Fruit fly (Drosophila melanogaster) whole organism, embryonic: ENCODE data around the gene LPCAT.

Experiments used
- Bdp1 ChIP-seq: fragments of 200-800 bp; sonication (Bioruptor generic); optimal IDR thresholded peaks from 3 replicates; lab custom pipeline; 2016; ENCODE audit warnings: missing biosample characterization, missing genetic modification characterization
- BtbVII ChIP-seq: fragments of 200-800 bp; sonication (Bioruptor generic); optimal IDR thresholded peaks from 3 replicates; lab custom pipeline; 2017; ENCODE audit warnings: missing biosample characterization, mild to moderate bottlenecking, missing genetic modification characterization
- CG10431 ChIP-seq: fragments of 200-800 bp; sonication (Bioruptor generic); optimal IDR thresholded peaks from 3 replicates; lab custom pipeline; 2018; ENCODE audit warnings: missing biosample characterization, mild to moderate bottlenecking, missing genetic modification characterization
- CG12744 ChIP-seq: fragments of 200-800 bp; sonication (Bioruptor generic); optimal IDR thresholded peaks from 2 replicates; lab custom pipeline; 2016; ENCODE audit warnings: missing biosample characterization, missing genetic modification characterization
- CG12942 ChIP-seq: fragments of 200-800 bp; sonication (Bioruptor generic); optimal IDR thresholded peaks from 3 replicates; lab custom pipeline; 2016; ENCODE audit warnings: missing biosample characterization, missing genetic modification characterization
- CG13296 ChIP-seq: fragments of 200-800 bp; sonication (Bioruptor generic); optimal IDR thresholded peaks from 3 replicates; lab custom pipeline; 2018; ENCODE audit warnings: missing biosample characterization, mild to moderate bottlenecking, missing genetic modification characterization
- CG15073 ChIP-seq: fragments of 200-800 bp; sonication (Bioruptor generic); optimal IDR thresholded peaks from 2 replicates; lab custom pipeline; 2016; ENCODE audit warnings: missing biosample characterization, missing genetic modification characterization
- CG15696 ChIP-seq: fragments of 200-800 bp; sonication (Bioruptor generic); optimal IDR thresholded peaks from 2 replicates; lab custom pipeline; 2019; ENCODE audit warnings: missing biosample characterization, mild to moderate bottlenecking, missing genetic modification characterization, moderate library complexity
- CG16815 ChIP-seq: fragments of 200-800 bp; sonication (Bioruptor generic); optimal IDR thresholded peaks from 3 replicates; lab custom pipeline; 2017; ENCODE audit warnings: missing biosample characterization, mild to moderate bottlenecking, missing genetic modification characterization
- CG1792 ChIP-seq: fragments of 200-800 bp; sonication (Bioruptor generic); optimal IDR thresholded peaks from 2 replicates; lab custom pipeline; 2016; ENCODE audit warnings: missing biosample characterization, missing genetic modification characterization
- CG34376 ChIP-seq: fragments of 200-800 bp; sonication (Bioruptor generic); optimal IDR thresholded peaks from 2 replicates; lab custom pipeline; 2018; ENCODE audit warnings: missing biosample characterization, mild to moderate bottlenecking, missing genetic modification characterization
- CG3726 ChIP-seq: fragments of 200-800 bp; sonication (Bioruptor generic); IDR thresholded peaks from 3 replicates; pipeline ENCODE4, ENCODE4 v1.3.6; 2022; ENCODE audit warnings: missing biosample characterization, missing genetic modification characterization
- CG43689 ChIP-seq: fragments of 200-800 bp; sonication (Bioruptor generic); IDR thresholded peaks from 2 replicates; pipeline ENCODE4 v1.3.6; 2022; ENCODE audit warnings: missing biosample characterization, missing genetic modification characterization
- CG5180 ChIP-seq: fragments of 200-800 bp; sonication (Bioruptor generic); optimal IDR thresholded peaks from 3 replicates; lab custom pipeline; 2017; ENCODE audit warnings: missing biosample characterization, missing genetic modification characterization, mild to moderate bottlenecking, moderate library complexity, missing genetic modification reagents
- CG7786 ChIP-seq: fragments of 200-800 bp; sonication (Bioruptor generic); optimal IDR thresholded peaks from 2 replicates; lab custom pipeline; 2016; ENCODE audit warnings: missing biosample characterization, missing genetic modification characterization
- CG8290 ChIP-seq, 3 experiments: fragments of 200-800 bp; sonication (Bioruptor generic); optimal IDR thresholded peaks; 2 replicates each; lab custom pipeline; 2016 to 2019; ENCODE audit warnings: missing biosample characterization in 3 of 3, missing genetic modification characterization in 3 of 3, mild to moderate bottlenecking in 2 of 3, moderate library complexity in 1 of 3
- CG8924 ChIP-seq: fragments of 200-800 bp; optimal IDR thresholded peaks from 3 replicates; lab custom pipeline; 2019; ENCODE audit warnings: missing biosample characterization, mild to moderate bottlenecking, missing genetic modification characterization, moderate library complexity
- CG9932 ChIP-seq: fragments of 200-800 bp; sonication (Bioruptor generic); IDR thresholded peaks from 2 replicates; pipeline ENCODE4 v1.3.6; 2022; ENCODE audit warnings: missing biosample characterization, missing genetic modification characterization
- CkIIα-i1 ChIP-seq: fragments of 200-800 bp; sonication (Bioruptor generic); IDR thresholded peaks from 2 replicates; pipeline ENCODE4 v1.3.6; 2022; ENCODE audit warnings: missing biosample characterization, missing genetic modification characterization
- Doc2 ChIP-seq: fragments of 200-800 bp; sonication (Bioruptor generic); IDR thresholded peaks from 2 replicates; pipeline ENCODE4 v1.3.6; 2022; ENCODE audit warnings: missing biosample characterization, missing genetic modification characterization
- Drgx ChIP-seq: fragments of 200-800 bp; sonication (Bioruptor generic); IDR thresholded peaks from 2 replicates; pipeline ENCODE4 v1.3.6; 2022; ENCODE audit warnings: missing biosample characterization, missing genetic modification characterization
- ERR ChIP-seq: fragments of 200-800 bp; sonication (Bioruptor generic); optimal IDR thresholded peaks from 2 replicates; lab custom pipeline; 2016; ENCODE audit warnings: missing biosample characterization, missing genetic modification characterization
- Ets97D ChIP-seq: fragments of 200-800 bp; sonication (Bioruptor generic); optimal IDR thresholded peaks from 3 replicates; lab custom pipeline; 2016; ENCODE audit warnings: missing biosample characterization, missing genetic modification characterization
- Fer2 ChIP-seq: fragments of 200-800 bp; sonication (Bioruptor generic); optimal IDR thresholded peaks from 2 replicates; lab custom pipeline; 2018; ENCODE audit warnings: missing biosample characterization, mild to moderate bottlenecking, missing genetic modification characterization, moderate library complexity
- Hand ChIP-seq: fragments of 200-800 bp; sonication (Bioruptor generic); optimal IDR thresholded peaks from 2 replicates; lab custom pipeline; 2017; ENCODE audit warnings: mild to moderate bottlenecking, missing biosample characterization, missing genetic modification reagents, missing genetic modification characterization
- Kr ChIP-seq: fragments of 200-800 bp; sonication (Bioruptor generic); optimal IDR thresholded peaks from 2 replicates; lab custom pipeline; 2017; ENCODE audit warnings: missing biosample characterization, mild to moderate bottlenecking, missing genetic modification characterization
- Myb ChIP-seq: fragments of 200-800 bp; sonication (Bioruptor generic); optimal IDR thresholded peaks from 2 replicates; lab custom pipeline; 2016; ENCODE audit warnings: missing biosample characterization, missing genetic modification characterization
- NK7.1 ChIP-seq: fragments of 200-800 bp; sonication (Bioruptor generic); optimal IDR thresholded peaks from 3 replicates; lab custom pipeline; 2016; ENCODE audit warnings: missing biosample characterization, missing genetic modification characterization
- Nf-YC ChIP-seq: fragments of 200-800 bp; optimal IDR thresholded peaks from 3 replicates; lab custom pipeline; 2019; ENCODE audit warnings: missing biosample characterization, mild to moderate bottlenecking, missing genetic modification characterization, moderate library complexity
- Oli ChIP-seq: fragments of 200-800 bp; sonication (Bioruptor generic); optimal IDR thresholded peaks from 2 replicates; lab custom pipeline; 2018; ENCODE audit warnings: missing biosample characterization, mild to moderate bottlenecking, missing genetic modification characterization, moderate library complexity
- Opbp ChIP-seq: fragments of 200-800 bp; sonication (Bioruptor generic); IDR thresholded peaks from 3 replicates; pipeline ENCODE4 v1.3.6; 2022; ENCODE audit warnings: missing biosample characterization, missing genetic modification characterization; ENCODE audit not compliant: partially characterized antibody
- Scr ChIP-seq: fragments of 200-800 bp; sonication (Bioruptor generic); IDR thresholded peaks from 2 replicates; pipeline ENCODE4 v1.3.6; 2022; ENCODE audit warnings: missing biosample characterization, missing genetic modification characterization; ENCODE audit not compliant: partially characterized antibody
- ash1 ChIP-seq: fragments of 200-800 bp; sonication (Bioruptor generic); optimal IDR thresholded peaks from 2 replicates; lab custom pipeline; 2018; ENCODE audit warnings: missing biosample characterization, mild to moderate bottlenecking, missing genetic modification characterization
- cas ChIP-seq: fragments of 200-800 bp; sonication (Bioruptor generic); IDR thresholded peaks from 2 replicates; pipeline ENCODE4 v1.3.6; 2022; ENCODE audit warnings: missing biosample characterization, missing genetic modification characterization
- cwo ChIP-seq: fragments of 200-800 bp; sonication (Bioruptor generic); optimal IDR thresholded peaks from 3 replicates; lab custom pipeline; 2017; ENCODE audit warnings: missing biosample characterization, missing genetic modification characterization, mild to moderate bottlenecking, moderate library complexity, missing genetic modification reagents
- dati ChIP-seq: fragments of 200-800 bp; sonication (Bioruptor generic); IDR thresholded peaks from 2 replicates; pipeline ENCODE4 v1.3.6; 2022; ENCODE audit warnings: missing biosample characterization, missing genetic modification characterization
- disco-r ChIP-seq: fragments of 200-800 bp; sonication (Bioruptor generic); optimal IDR thresholded peaks from 2 replicates; lab custom pipeline; 2016; ENCODE audit warnings: missing biosample characterization, missing genetic modification characterization
- gro ChIP-seq: fragments of 200-800 bp; sonication (Bioruptor generic); optimal IDR thresholded peaks from 2 replicates; lab custom pipeline; 2016; ENCODE audit warnings: missing biosample characterization, missing genetic modification characterization
- jumu ChIP-seq: fragments of 200-800 bp; sonication (Bioruptor generic); optimal IDR thresholded peaks from 3 replicates; lab custom pipeline; 2016; ENCODE audit warnings: missing biosample characterization, missing genetic modification characterization
- ken ChIP-seq: fragments of 200-800 bp; sonication (Bioruptor generic); IDR thresholded peaks from 3 replicates; pipeline ENCODE4 v1.3.6; 2022; ENCODE audit warnings: missing biosample characterization, missing genetic modification characterization
- klu ChIP-seq: fragments of 200-800 bp; sonication (Bioruptor generic); IDR thresholded peaks from 2 replicates; pipeline ENCODE4 v1.3.6; 2022; ENCODE audit warnings: missing biosample characterization, missing genetic modification characterization
- odd ChIP-seq: fragments of 200-800 bp; sonication (Bioruptor generic); optimal IDR thresholded peaks from 2 replicates; lab custom pipeline; 2017; ENCODE audit warnings: missing biosample characterization, mild to moderate bottlenecking, missing genetic modification characterization
- p53 ChIP-seq: fragments of 200-800 bp; sonication (Bioruptor generic); optimal IDR thresholded peaks from 2 replicates; lab custom pipeline; 2016; ENCODE audit warnings: missing biosample characterization, missing genetic modification characterization
- peb ChIP-seq: fragments of 200-800 bp; sonication (Bioruptor generic); IDR thresholded peaks from 2 replicates; pipeline ENCODE4 v1.3.6; 2022; ENCODE audit warnings: missing biosample characterization, missing genetic modification characterization
- tin ChIP-seq: fragments of 200-800 bp; sonication (Bioruptor generic); optimal IDR thresholded peaks from 3 replicates; lab custom pipeline; 2016; ENCODE audit warnings: missing biosample characterization, missing genetic modification characterization
- tna ChIP-seq: fragments of 200-800 bp; sonication (Bioruptor generic); IDR thresholded peaks from 2 replicates; pipeline ENCODE4 v1.3.6; 2022; ENCODE audit warnings: missing biosample characterization, missing genetic modification characterization; ENCODE audit not compliant: partially characterized antibody
- usp ChIP-seq: fragments of >200 bp; optimal IDR thresholded peaks from 2 replicates; lab custom pipeline; 2017; ENCODE audit warnings: missing biosample characterization, missing genetic modification characterization
- wek ChIP-seq: fragments of 200-800 bp; sonication (Bioruptor generic); optimal IDR thresholded peaks from 3 replicates; lab custom pipeline; 2018; ENCODE audit warnings: missing biosample characterization, mild to moderate bottlenecking, missing genetic modification characterization, moderate library complexity
- yki ChIP-seq: fragments of >200 bp; optimal IDR thresholded peaks from 3 replicates; lab custom pipeline; 2018

LPCAT gene

DNA sequence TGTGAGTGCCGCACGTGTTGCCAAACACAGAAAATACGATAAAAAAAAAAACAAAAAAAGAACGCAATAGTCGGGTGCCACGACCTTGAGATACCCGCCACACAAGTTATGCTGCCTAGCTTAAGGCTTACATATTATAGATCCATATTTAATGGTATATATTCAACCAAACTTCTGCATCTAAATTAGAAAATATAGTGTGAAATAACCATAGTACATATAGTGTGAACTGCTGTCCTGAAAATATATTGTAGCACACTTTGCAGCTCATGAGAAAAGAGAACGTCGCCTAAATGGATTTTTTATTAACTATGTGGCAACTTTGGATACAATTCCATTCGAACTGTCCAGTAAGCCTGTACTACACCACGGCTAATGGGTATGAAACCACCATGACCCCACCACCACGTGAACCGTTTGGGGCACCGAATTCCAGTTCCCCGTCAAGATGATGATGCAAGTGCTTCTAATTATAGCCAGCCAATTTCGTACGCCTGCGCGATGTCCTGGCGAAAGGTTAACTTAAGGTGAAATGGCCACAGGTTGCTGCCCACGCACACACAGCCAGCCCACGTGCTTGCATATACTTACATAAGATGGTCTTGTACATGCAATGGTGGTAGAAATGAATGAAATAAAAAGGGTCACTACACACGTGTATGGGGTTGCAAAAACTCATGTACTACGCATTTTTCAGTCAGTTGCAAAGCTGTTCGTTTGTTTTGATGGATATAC, 20.5 kb upstream of the LPCAT start:
- TF ChIP-seq dati (GFP tag; lab: Robert Waterston, UW) (no peak), CG43689 (GFP tag; lab: Robert Waterston, UW) (0 out of 2 replicates have a peak, but pooled peaks have one; percentile 17), wek (GFP tag; lab: Kevin White, UChicago) (peak; percentile 15), tin (peak; percentile 67), Opbp (GFP tag; lab: Robert Waterston, UW) (no peak), CG34376 (GFP tag; lab: Kevin White, UChicago) (peak; percentile 60), CG9932 (peak; percentile 67), peb (GFP tag; lab: Robert Waterston, UW) (peak; percentile 39; the same call in 1 of the 2 replicates), Hand (GFP tag; lab: Kevin White, UChicago) (peak; percentile 80), Drgx (peak; percentile 75), Doc2 (GFP tag; lab: Robert Waterston, UW) (0 out of 2 replicates have a peak, but pooled peaks have one; percentile 11), Fer2 (tag; lab: Kevin White, UChicago) (peak; percentile 26), Scr (GFP tag; lab: Robert Waterston, UW) (no peak), Oli (peak; percentile 82), BtbVII (GFP tag; lab: Kevin White, UChicago) (peak; percentile 65), CG12942 (GFP tag; lab: Kevin White, UChicago) (peak; percentile 39), ERR (GFP tag; lab: Kevin White, UChicago) (no peak), cas (peak; percentile 32; the same call in 1 of the 2 replicates), CG10431 (GFP tag; lab: Kevin White, UChicago) (no peak), CG1792 (GFP tag; lab: Kevin White, UChicago) (peak; percentile 32), NK7.1 (GFP tag; lab: Kevin White, UChicago) (peak; percentile 16), CG15073 (no peak), Nf-YC (tag; lab: Kevin White, UChicago) (peak; percentile 51), CG13296 (GFP tag; lab: Kevin White, UChicago) (peak; percentile 77), CG8290 (GFP tag; optimal IDR thresholded peaks at IDR 0.05; lab: Kevin White, UChicago) (peak; percentile 59), CG8290 (tag; optimal IDR thresholded peaks at IDR 0.05; lab: Kevin White, UChicago) (peak in 1 of 2 experiments; percentile 33), Myb (no peak), Kr (GFP tag; lab: Kevin White, UChicago) (no peak), CG7786 (GFP tag; lab: Kevin White, UChicago) (peak; percentile 69), Ets97D (GFP tag; lab: Kevin White, UChicago) (peak; percentile 54), CG16815 (GFP tag; lab: Kevin White, UChicago) (peak; percentile 56), CkIIα-i1 (GFP tag; lab: Robert Waterston, UW) (no peak), CG5180 (GFP tag; lab: Kevin White, UChicago) (peak; percentile 53), yki (lab: Kevin White, UChicago) (no peak), usp (GFP tag; lab: Kevin White, UChicago) (no peak), Bdp1 (GFP tag; lab: Kevin White, UChicago) (peak; percentile 44), p53 (no peak), gro (GFP tag; lab: Kevin White, UChicago) (peak; percentile 79), odd (GFP tag; lab: Kevin White, UChicago) (peak; percentile 74), tna (GFP tag; lab: Robert Waterston, UW) (no peak), ken (GFP tag; lab: Robert Waterston, UW) (peak; percentile 56; the same call in 1 of the 3 replicates), CG8924 (tag; lab: Kevin White, UChicago) (peak; percentile 76), disco-r (GFP tag; lab: Kevin White, UChicago) (peak; percentile 48), klu (GFP tag; lab: Robert Waterston, UW) (peak; percentile 60; the same call in 1 of the 2 replicates), jumu (peak; percentile 71), CG3726 (GFP tag; lab: Robert Waterston, UW) (no peak), CG15696 (tag; lab: Kevin White, UChicago) (no peak), cwo (peak; percentile 99), CG12744 (GFP tag; lab: Kevin White, UChicago) (peak; percentile 77), ash1 (GFP tag; lab: Kevin White, UChicago) (no peak)
